Worm (Caenorhabditis elegans): ENCODE results near the gene C14A6.5.

ce11 chrV:18191128-18191527 lies 26.5 kb upstream of the C14A6.5 start, which contains the start of gene clec-42:
- TF ChIP-seq ceh-44 (GFP tag; IDR thresholded peaks at IDR 0.05) = no peak
- no peak for TF ChIP-seq hlh-30 (tag; optimal IDR thresholded peaks at IDR 0.05; ENCODE audit: insufficient read depth)
- TF ChIP-seq fkh-10 (GFP tag; optimal IDR thresholded peaks at IDR 0.05) = no peak
- no peak for TF ChIP-seq ZK546.5 (tag; optimal IDR thresholded peaks at IDR 0.05)
- TF ChIP-seq Y105C5A.15 (GFP tag; IDR thresholded peaks at IDR 0.05) = no peak

Data from whole organism, L4 larva.